Fruit fly (Drosophila melanogaster): ENCODE data around the gene CG33523.

- TF ChIP-seq CG8478 (optimal IDR thresholded peaks at IDR 0.05) (no peak), CTCF (optimal IDR thresholded peaks at IDR 0.05) (no peak)
Observed at dm6 chr3L:5952537-5952936, 28.9 kb downstream of the CG33523 start.
